Worm (Caenorhabditis elegans) whole organism, L4 larva: ENCODE results near the gene mgl-1.

Source experiments
- F10B5.3 ChIP-seq: sonication (generic microtip); optimal IDR thresholded peaks from 2 replicates; lab custom pipeline; 2016; ENCODE audit warnings: mild to moderate bottlenecking, missing genetic modification characterization, missing compliant biosample characterization
- F26F4.8 ChIP-seq: fragments of 200-800 bp; sonication (Bioruptor generic); conservative IDR thresholded peaks from 2 replicates; pipeline ENCODE4 v1.3.6; 2022; ENCODE audit warnings: missing genetic modification characterization, missing compliant biosample characterization
- Y105C5A.15 ChIP-seq: fragments of 200-800 bp; sonication (Bioruptor generic); IDR thresholded peaks from 2 replicates; pipeline ENCODE4 v1.3.6; 2022; ENCODE audit warnings: missing genetic modification characterization, missing compliant biosample characterization
- Y48G9A.11 ChIP-seq: fragments of 200-800 bp; sonication (Bioruptor generic); IDR thresholded peaks from 2 replicates; pipeline ENCODE4 v1.3.6; 2022; ENCODE audit warnings: missing genetic modification reagents, missing genetic modification characterization, missing compliant biosample characterization
- Y5F2A.4 ChIP-seq: fragments of 200-800 bp; sonication (Bioruptor generic); optimal IDR thresholded peaks from 2 replicates; lab custom pipeline; 2018; ENCODE audit warnings: mild to moderate bottlenecking, missing genetic modification characterization, missing compliant biosample characterization
- Y75B8A.6 ChIP-seq: fragments of 200-800 bp; sonication (Bioruptor generic); IDR thresholded peaks from 2 replicates; pipeline ENCODE4 v1.3.6; 2022; ENCODE audit warnings: missing genetic modification reagents, missing genetic modification characterization, missing compliant biosample characterization
- ZK337.2 ChIP-seq: fragments of 200-800 bp; sonication (Bioruptor generic); IDR thresholded peaks from 2 replicates; pipeline ENCODE4 v1.3.6; 2022; ENCODE audit warnings: missing genetic modification reagents, missing genetic modification characterization, missing compliant biosample characterization
- aha-1 ChIP-seq: fragments of 150-350 bp; peaks from one replicate; lab custom pipeline; 2014; ENCODE audit warnings: missing biosample characterization, missing genetic modification characterization
- ceh-32 ChIP-seq: sonication (generic microtip); optimal IDR thresholded peaks from 2 replicates; lab custom pipeline; 2016; ENCODE audit warnings: mild to moderate bottlenecking, missing genetic modification characterization, missing compliant biosample characterization; ENCODE audit not compliant: poor library complexity
- ceh-44 ChIP-seq: fragments of 200-800 bp; sonication (Bioruptor generic); IDR thresholded peaks from 2 replicates; pipeline ENCODE4 v1.3.6; 2022; ENCODE audit warnings: missing genetic modification reagents, missing genetic modification characterization, missing compliant biosample characterization
- cey-2 ChIP-seq: sonication (generic microtip); optimal IDR thresholded peaks from 3 replicates; lab custom pipeline; 2017; ENCODE audit warnings: missing genetic modification characterization, mild to moderate bottlenecking, missing compliant biosample characterization, antibody characterized with exemption, borderline replicate concordance; ENCODE audit not compliant: insufficient read depth
- ctbp-1 ChIP-seq: fragments of 200-800 bp; sonication (Bioruptor generic); IDR thresholded peaks from 2 replicates; pipeline ENCODE4 v1.3.6; 2022; ENCODE audit warnings: missing genetic modification reagents, missing genetic modification characterization, missing compliant biosample characterization
- daf-16 ChIP-seq, 3 experiments: sonication (generic microtip); optimal IDR thresholded peaks; 2 replicates each; lab custom pipeline; 2016 to 2017; ENCODE audit warnings: missing genetic modification characterization in 3 of 3, missing genetic modification reagents in 3 of 3, mild to moderate bottlenecking in 2 of 3, missing compliant biosample characterization in 2 of 3, missing biosample characterization in 1 of 3, moderate library complexity in 1 of 3
- daf-19 ChIP-seq: fragments of 200-800 bp; sonication (Bioruptor generic); conservative IDR thresholded peaks from 2 replicates; pipeline ENCODE4 v1.3.6; 2022; ENCODE audit warnings: missing genetic modification characterization, missing compliant biosample characterization
- daf-8 ChIP-seq: fragments of 200-800 bp; sonication (Bioruptor generic); IDR thresholded peaks from 2 replicates; pipeline ENCODE4 v1.3.6; 2022; ENCODE audit warnings: missing genetic modification characterization, missing compliant biosample characterization
- dmd-8 ChIP-seq: fragments of 200-800 bp; sonication (Bioruptor generic); IDR thresholded peaks from 2 replicates; pipeline ENCODE4 v1.3.6; 2022; ENCODE audit warnings: missing genetic modification characterization, missing compliant biosample characterization
- dmd-9 ChIP-seq: fragments of 200-800 bp; sonication (Bioruptor generic); IDR thresholded peaks from 2 replicates; pipeline ENCODE4 v1.3.6; 2022; ENCODE audit warnings: missing genetic modification reagents, missing genetic modification characterization, missing compliant biosample characterization
- dve-1 ChIP-seq: sonication (generic microtip); optimal IDR thresholded peaks from 2 replicates; lab custom pipeline; 2017; ENCODE audit warnings: antibody characterized with exemption, mild to moderate bottlenecking, missing genetic modification characterization, missing compliant biosample characterization; ENCODE audit not compliant: insufficient read depth
- hif-1 ChIP-seq, 2 experiments: sonication (generic microtip); optimal IDR thresholded peaks; 2 replicates each; lab custom pipeline; 2016 to 2017; ENCODE audit warnings: missing compliant biosample characterization in 2 of 2, missing genetic modification characterization in 2 of 2, missing genetic modification reagents in 2 of 2, missing genotype in 2 of 2, mild to moderate bottlenecking in 1 of 2
- hlh-30 ChIP-seq: sonication (generic microtip); optimal IDR thresholded peaks from 2 replicates; lab custom pipeline; 2017; ENCODE audit warnings: antibody characterized with exemption, mild to moderate bottlenecking, missing genetic modification characterization, missing compliant biosample characterization; ENCODE audit not compliant: insufficient read depth
- lin-1 ChIP-seq: fragments of 200-800 bp; sonication (Bioruptor generic); IDR thresholded peaks from 2 replicates; pipeline ENCODE4 v1.3.6; 2022; ENCODE audit warnings: missing genetic modification reagents, missing genetic modification characterization, missing compliant biosample characterization
- lin-38 ChIP-seq: fragments of 200-800 bp; sonication (Bioruptor generic); IDR thresholded peaks from 2 replicates; pipeline ENCODE4 v1.3.6; 2022; ENCODE audit warnings: missing genetic modification reagents, missing genetic modification characterization, missing compliant biosample characterization
- lir-3 ChIP-seq: sonication (generic microtip); optimal IDR thresholded peaks from 2 replicates; lab custom pipeline; 2016; ENCODE audit warnings: mild to moderate bottlenecking, missing genetic modification characterization, missing compliant biosample characterization
- lsy-2 ChIP-seq, 2 experiments: fragments of 150-350 bp in 1 of 2; sonication (generic microtip) in 1 of 2; optimal IDR thresholded peaks; 2 replicates each; lab custom pipeline; 2014 to 2017; ENCODE audit warnings: missing biosample characterization in 2 of 2, missing genetic modification characterization in 2 of 2
- madf-9 ChIP-seq: fragments of 200-800 bp; sonication (Bioruptor generic); conservative IDR thresholded peaks from 2 replicates; pipeline ENCODE4 v1.3.6; 2022; ENCODE audit warnings: missing genetic modification reagents, missing genetic modification characterization, missing compliant biosample characterization
- mdl-1 ChIP-seq, 2 experiments: fragments of 150-350 bp in 1 of 2; sonication (generic microtip) in 1 of 2; optimal IDR thresholded peaks; 2 replicates each; lab custom pipeline; 2014 to 2017; ENCODE audit warnings: missing biosample characterization in 2 of 2, missing genetic modification characterization in 2 of 2
- nhr-102 ChIP-seq: sonication (generic microtip); optimal IDR thresholded peaks from 2 replicates; lab custom pipeline; 2016; ENCODE audit warnings: mild to moderate bottlenecking, missing genetic modification characterization, moderate library complexity, missing compliant biosample characterization
- nhr-11 ChIP-seq: fragments of 150-350 bp; optimal IDR thresholded peaks from 2 replicates; lab custom pipeline; 2014; ENCODE audit warnings: missing biosample characterization, missing genetic modification characterization
- nhr-111 ChIP-seq: fragments of 200-800 bp; sonication (Bioruptor generic); optimal IDR thresholded peaks from 2 replicates; lab custom pipeline; 2018; ENCODE audit warnings: mild to moderate bottlenecking, missing genetic modification characterization, missing compliant biosample characterization
- nhr-28 ChIP-seq: fragments of 150-350 bp; optimal IDR thresholded peaks from 2 replicates; lab custom pipeline; 2014; ENCODE audit warnings: missing biosample characterization, missing genetic modification characterization
- php-3 ChIP-seq: fragments of 200-800 bp; sonication (Bioruptor generic); IDR thresholded peaks from 2 replicates; pipeline ENCODE4 v1.3.6; 2022; ENCODE audit warnings: missing genetic modification reagents, missing genetic modification characterization, missing compliant biosample characterization
- pqm-1 ChIP-seq: sonication (generic microtip); optimal IDR thresholded peaks from 2 replicates; lab custom pipeline; 2017; ENCODE audit warnings: missing biosample characterization, missing genetic modification characterization
- sdz-12 ChIP-seq: fragments of 200-800 bp; sonication (Bioruptor generic); optimal IDR thresholded peaks from 2 replicates; lab custom pipeline; 2018; ENCODE audit warnings: mild to moderate bottlenecking, missing genetic modification characterization, missing compliant biosample characterization
- set-16 ChIP-seq: fragments of 200-800 bp; sonication (Bioruptor generic); IDR thresholded peaks from 2 replicates; pipeline ENCODE4 v1.3.6; 2022; ENCODE audit warnings: missing genetic modification reagents, missing genetic modification characterization, missing compliant biosample characterization
- spr-3 ChIP-seq: fragments of 200-800 bp; sonication (Bioruptor generic); optimal IDR thresholded peaks from 2 replicates; lab custom pipeline; 2018; ENCODE audit warnings: mild to moderate bottlenecking, missing genetic modification characterization, missing compliant biosample characterization
- tag-97 ChIP-seq: fragments of 200-800 bp; sonication (Bioruptor generic); IDR thresholded peaks from 2 replicates; pipeline ENCODE4 v1.3.6; 2022; ENCODE audit warnings: missing genetic modification characterization, missing compliant biosample characterization
- tra-1 ChIP-seq: fragments of 200-800 bp; sonication (Bioruptor generic); IDR thresholded peaks from 2 replicates; pipeline ENCODE4 v1.3.6; 2022; ENCODE audit warnings: missing genetic modification reagents, missing genetic modification characterization, missing compliant biosample characterization
- unc-62 ChIP-seq, 3 experiments: fragments of 150-350 bp in 1 of 3; sonication (generic microtip); optimal IDR thresholded peaks in 2 of 3; peaks in 1 of 3; 1 replicate in 1 of 3; 2 replicates in 2 of 3; lab custom pipeline; 2014 to 2017; ENCODE audit warnings: missing biosample characterization in 3 of 3, missing genetic modification characterization in 3 of 3, missing genetic modification reagents in 3 of 3, missing genotype in 1 of 3
- vab-7 ChIP-seq: fragments of 200-800 bp; sonication (Bioruptor generic); IDR thresholded peaks from 2 replicates; pipeline ENCODE4 v1.3.6; 2022; ENCODE audit warnings: missing genetic modification reagents, missing genetic modification characterization, missing compliant biosample characterization
- zfp-2 ChIP-seq: sonication (generic microtip); optimal IDR thresholded peaks from 2 replicates; lab custom pipeline; 2016; ENCODE audit warnings: mild to moderate bottlenecking, missing genetic modification characterization, missing compliant biosample characterization
- zip-11 ChIP-seq: fragments of 200-800 bp; sonication (Bioruptor generic); IDR thresholded peaks from 2 replicates; pipeline ENCODE4 v1.3.6; 2022; ENCODE audit warnings: missing genetic modification characterization, missing compliant biosample characterization
- zip-2 ChIP-seq: fragments of 150-350 bp; optimal IDR thresholded peaks from 2 replicates; lab custom pipeline; 2014; ENCODE audit warnings: missing biosample characterization, missing genetic modification characterization

mgl-1 gene

ce11 chrX:9932226-9932773 lies 43.8 kb downstream of the mgl-1 start, which contains the start of gene tsp-21 (continued):
- TF ChIP-seq ZK337.2 (GFP tag; lab: Robert Waterston, UW), result no peak
- TF ChIP-seq zfp-2 (tag; lab: Kevin White, UChicago), result no peak
- TF ChIP-seq hif-1 (tag; optimal IDR thresholded peaks at IDR 0.05; lab: Kevin White, UChicago), result peak in 1 of 2 experiments; percentile 68
- TF ChIP-seq zip-2 (tag; lab: Kevin White, UChicago), result no peak
- TF ChIP-seq daf-8, result no peak
- TF ChIP-seq unc-62 (GFP tag; optimal IDR thresholded peaks at IDR 0.05 in 1 of 2; lab: Kevin White, UChicago), result peak in 1 of 2 experiments; percentile 100
- no peak for TF ChIP-seq unc-62 (tag; optimal IDR thresholded peaks at IDR 0.05; lab: Kevin White, UChicago)
- peak; percentile 14 for TF ChIP-seq F10B5.3 (tag; lab: Kevin White, UChicago)
- TF ChIP-seq Y48G9A.11 (GFP tag; lab: Robert Waterston, UW), result no peak
- peak; percentile 83 for TF ChIP-seq nhr-28 (tag; lab: Kevin White, UChicago)
- no peak for TF ChIP-seq ceh-32 (tag; lab: Kevin White, UChicago)
- TF ChIP-seq mdl-1 (tag; optimal IDR thresholded peaks at IDR 0.05; lab: Kevin White, UChicago), result peak; percentile 28 to 79
- TF ChIP-seq dmd-8 (GFP tag; lab: Robert Waterston, UW), result no peak
- peak; percentile 40; the same call in 1 of the 2 replicates for TF ChIP-seq madf-9 (GFP tag; lab: Robert Waterston, UW)

ce11 chrX:9931362-9931761 lies 44.7 kb downstream of the mgl-1 start, which contains the start of gene nra-3:
Gene nra-3, minus strand, starts transcription at chrX:9931462.
- TF ChIP-seq set-16 (GFP tag; lab: Robert Waterston, UW), result 0 out of 2 replicates have a peak, but pooled peaks have one; percentile 15
- no peak for TF ChIP-seq Y75B8A.6 (GFP tag; lab: Robert Waterston, UW)
- TF ChIP-seq F26F4.8, result no peak
- TF ChIP-seq tag-97 (GFP tag; lab: Robert Waterston, UW), result 0 out of 2 replicates have a peak, but pooled peaks have one; percentile 27
- no peak for TF ChIP-seq zip-11 (GFP tag; lab: Robert Waterston, UW)
- no peak for TF ChIP-seq Y105C5A.15 (GFP tag; lab: Robert Waterston, UW)
- 0 out of 2 replicates have a peak, but pooled peaks have one; percentile 17 for TF ChIP-seq ctbp-1 (GFP tag; lab: Robert Waterston, UW)
- TF ChIP-seq nhr-102 (tag; lab: Kevin White, UChicago), result no peak

- TF ChIP-seq lir-3 (tag; lab: Kevin White, UChicago), result no peak
- TF ChIP-seq lin-1 (GFP tag; lab: Robert Waterston, UW), result no peak
- TF ChIP-seq ceh-44 (GFP tag; lab: Robert Waterston, UW), result no peak
- peak; percentile 34 for TF ChIP-seq hlh-30
- TF ChIP-seq aha-1 (tag; lab: Kevin White, UChicago), result peak; percentile 36
- TF ChIP-seq lsy-2 (tag; optimal IDR thresholded peaks at IDR 0.05; lab: Kevin White, UChicago), result no peak
- peak; percentile 22 for TF ChIP-seq nhr-11 (tag; lab: Kevin White, UChicago)
- TF ChIP-seq spr-3 (GFP tag; lab: Kevin White, UChicago), result no peak
- no peak for TF ChIP-seq zip-2 (tag; lab: Kevin White, UChicago)
Observed at ce11 chrX:9927993-9928392, 48.1 kb downstream of the mgl-1 start.

- TF ChIP-seq lin-38 (GFP tag; lab: Robert Waterston, UW) (no peak), tra-1 (GFP tag; lab: Robert Waterston, UW) (no peak), dve-1 (tag; lab: Kevin White, UChicago) (peak; percentile 31), nhr-111 (GFP tag; lab: Kevin White, UChicago) (no peak), hlh-30 (no peak), Y5F2A.4 (GFP tag; lab: Kevin White, UChicago) (no peak), daf-19 (GFP tag; lab: Robert Waterston, UW) (no peak), php-3 (GFP tag; lab: Robert Waterston, UW) (0 out of 2 replicates have a peak, but pooled peaks have one; percentile 29), vab-7 (GFP tag; lab: Robert Waterston, UW) (no peak), Y105C5A.15 (GFP tag; lab: Robert Waterston, UW) (no peak), dmd-9 (GFP tag; lab: Robert Waterston, UW) (no peak), pqm-1 (peak; percentile 89), cey-2 (tag; lab: Kevin White, UChicago) (no peak), sdz-12 (GFP tag; lab: Kevin White, UChicago) (no peak), nhr-28 (tag; lab: Kevin White, UChicago) (peak; percentile 63), daf-16 (GFP tag; optimal IDR thresholded peaks at IDR 0.05; lab: Kevin White, UChicago) (no peak), daf-16 (tag; optimal IDR thresholded peaks at IDR 0.05; lab: Kevin White, UChicago) (peak; percentile 72)
- TF ChIP-seq, all 104 proteins: peak for 5
Observed at ce11 chrX:9924962-9925361, 51.1 kb downstream of the mgl-1 start, which contains the start of gene ugt-23. Gene ugt-23, minus strand, starts transcription at chrX:9925173.
